Worm (Caenorhabditis elegans): ENCODE measurements around the gene C39E9.12.

- TF ChIP-seq nhr-11 (tag; optimal IDR thresholded peaks at IDR 0.05) (no peak), ceh-34 (tag; optimal IDR thresholded peaks at IDR 0.05) (no peak), ceh-2 (tag; optimal IDR thresholded peaks at IDR 0.05) (no peak), sox-4 (tag; optimal IDR thresholded peaks at IDR 0.05) (no peak), ceh-9 (tag; optimal IDR thresholded peaks at IDR 0.05) (no peak), pha-4 (tag; optimal IDR thresholded peaks at IDR 0.05) (no peak), elt-2 (tag; optimal IDR thresholded peaks at IDR 0.05) (no peak)
These were observed 17.2 kb upstream of the C39E9.12 start, which contains the start of gene C39E9.7 for ce11 chrIV:13076620-13077019.

All from whole organism, late embryonic.